Worm (Caenorhabditis elegans): ENCODE measurements around the gene acs-20.

DNA sequence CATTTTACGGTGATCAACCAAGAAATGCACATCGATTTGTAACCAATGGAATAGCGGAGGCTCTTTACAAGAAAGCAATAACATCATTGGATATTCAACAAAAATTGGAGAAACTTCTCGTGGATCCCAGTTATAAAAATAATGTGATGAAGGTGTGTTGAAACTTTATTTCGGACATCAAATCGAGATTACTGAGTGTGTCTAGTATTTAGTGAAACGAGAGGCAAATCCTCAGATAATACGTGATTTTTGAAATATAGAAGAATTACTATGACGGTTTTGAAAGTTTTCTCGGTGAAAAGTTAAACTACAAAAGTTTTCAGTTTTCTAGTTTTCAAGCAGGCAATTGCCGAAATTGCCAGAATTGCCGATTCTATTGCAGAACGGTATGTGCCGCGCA, 33.2 kb upstream of the acs-20 start:
- TF ChIP-seq hlh-26 (GFP tag; conservative IDR thresholded peaks at IDR 0.05) (no peak), Y67H2A.10 (GFP tag; conservative IDR thresholded peaks at IDR 0.05) (no peak), gei-17 (GFP tag; optimal IDR thresholded peaks at IDR 0.05) (no peak), tbx-9 (tag; optimal IDR thresholded peaks at IDR 0.05; ENCODE audit: borderline replicate concordance) (no peak), ceh-40 (GFP tag; IDR thresholded peaks at IDR 0.05) (no peak), attf-5 (GFP tag; optimal IDR thresholded peaks at IDR 0.05) (no peak)
